Worm (Caenorhabditis elegans) whole organism, midembryonic: ENCODE results near the gene cysl-3.

Experiments used
- T22C8.4 ChIP-seq: fragments of 200-800 bp; sonication (Bioruptor generic); IDR thresholded peaks from 2 replicates; pipeline ENCODE4 v1.3.6; 2022; ENCODE audit warnings: missing genetic modification characterization, missing compliant biosample characterization
- cog-1 ChIP-seq: sonication (generic microtip); optimal IDR thresholded peaks from 2 replicates; lab custom pipeline; 2016; ENCODE audit warnings: missing genetic modification characterization, missing compliant biosample characterization
- flt-1 ChIP-seq: fragments of 200-800 bp; sonication (Bioruptor generic); IDR thresholded peaks from 2 replicates; pipeline ENCODE4 v1.3.6; 2022; ENCODE audit warnings: missing genetic modification characterization, missing compliant biosample characterization
- klf-2 ChIP-seq: fragments of 200-800 bp; sonication (Bioruptor generic); conservative IDR thresholded peaks from 2 replicates; pipeline ENCODE4 v1.3.6; 2022; ENCODE audit warnings: missing genetic modification reagents, missing genetic modification characterization, missing compliant biosample characterization
- med-1 ChIP-seq: sonication (generic microtip); optimal IDR thresholded peaks from 2 replicates; lab custom pipeline; 2017; ENCODE audit warnings: missing genetic modification characterization, mild to moderate bottlenecking, missing compliant biosample characterization, antibody characterized with exemption, missing genetic modification reagents; ENCODE audit not compliant: insufficient read depth
- ref-1 ChIP-seq: fragments of 200-800 bp; sonication (Bioruptor generic); conservative IDR thresholded peaks from 2 replicates; pipeline ENCODE4 v1.3.6; 2022; ENCODE audit warnings: missing genetic modification reagents, missing genetic modification characterization, missing compliant biosample characterization
- tab-1 ChIP-seq: fragments of 200-800 bp; sonication (Bioruptor generic); IDR thresholded peaks from 2 replicates; pipeline ENCODE4 v1.3.6; 2022; ENCODE audit warnings: missing genetic modification characterization, missing compliant biosample characterization
- ztf-23 ChIP-seq: fragments of 200-800 bp; sonication (Bioruptor generic); IDR thresholded peaks from 2 replicates; pipeline ENCODE4 v1.3.6; 2022; ENCODE audit warnings: missing genetic modification reagents, missing genetic modification characterization, missing compliant biosample characterization
- ztf-29 ChIP-seq: fragments of 200-800 bp; sonication (Bioruptor generic); IDR thresholded peaks from 2 replicates; pipeline ENCODE4 v1.3.6; 2022; ENCODE audit warnings: missing genetic modification reagents, missing genetic modification characterization, missing compliant biosample characterization

Gene cysl-3

DNA sequence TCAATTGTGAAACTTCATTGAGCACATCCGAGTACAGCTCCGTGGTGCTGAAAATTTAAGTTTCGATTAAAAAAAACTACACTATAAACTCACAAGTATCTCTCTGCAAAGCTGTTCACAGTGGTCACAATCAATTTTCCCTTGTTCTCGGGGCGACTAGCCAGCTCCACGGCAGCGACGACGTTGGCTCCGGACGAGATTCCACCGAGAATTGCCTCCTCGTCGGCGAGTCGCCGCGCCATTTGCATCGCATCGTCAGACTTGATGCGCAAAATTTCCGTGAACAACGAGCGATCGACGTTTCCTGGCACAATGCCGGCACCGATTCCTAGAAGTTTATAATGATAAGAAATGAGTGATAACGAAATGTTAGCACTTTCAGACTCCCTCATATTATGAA lies 1.3 kb downstream of the cysl-3 start:
- TF ChIP-seq cog-1 (tag; lab: Kevin White, UChicago) (no peak), ztf-23 (GFP tag; lab: Robert Waterston, UW) (no peak), med-1 (GFP tag; lab: Kevin White, UChicago) (no peak), ref-1 (GFP tag; lab: Robert Waterston, UW) (no peak), T22C8.4 (GFP tag; lab: Robert Waterston, UW) (no peak), tab-1 (GFP tag; lab: Robert Waterston, UW) (no peak), flt-1 (GFP tag; lab: Robert Waterston, UW) (no peak), klf-2 (GFP tag; lab: Robert Waterston, UW) (no peak), ztf-29 (GFP tag; lab: Robert Waterston, UW) (no peak)

DNA sequence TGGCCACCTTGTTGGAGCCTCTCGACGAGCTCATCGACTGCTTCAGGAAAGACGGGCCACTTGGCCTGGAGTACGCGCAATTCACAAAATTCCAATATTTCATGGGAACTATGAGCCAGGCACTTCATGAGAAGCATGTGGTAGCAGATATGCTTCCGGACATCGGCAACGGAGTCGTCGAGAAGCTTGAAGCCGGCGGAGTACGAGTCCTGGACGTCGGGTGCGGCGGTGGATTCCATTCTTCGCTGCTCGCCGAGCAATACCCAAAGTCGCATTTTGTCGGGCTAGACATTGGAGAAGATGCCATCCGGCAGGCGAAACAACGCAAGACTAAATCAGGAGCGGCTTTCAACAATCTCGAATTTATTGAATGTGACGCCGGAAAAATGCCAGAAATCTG lies 2.3 kb downstream of the cysl-3 start:
- TF ChIP-seq ztf-29 (GFP tag; lab: Robert Waterston, UW) (no peak), klf-2 (GFP tag; lab: Robert Waterston, UW) (no peak), flt-1 (GFP tag; lab: Robert Waterston, UW) (no peak)

DNA sequence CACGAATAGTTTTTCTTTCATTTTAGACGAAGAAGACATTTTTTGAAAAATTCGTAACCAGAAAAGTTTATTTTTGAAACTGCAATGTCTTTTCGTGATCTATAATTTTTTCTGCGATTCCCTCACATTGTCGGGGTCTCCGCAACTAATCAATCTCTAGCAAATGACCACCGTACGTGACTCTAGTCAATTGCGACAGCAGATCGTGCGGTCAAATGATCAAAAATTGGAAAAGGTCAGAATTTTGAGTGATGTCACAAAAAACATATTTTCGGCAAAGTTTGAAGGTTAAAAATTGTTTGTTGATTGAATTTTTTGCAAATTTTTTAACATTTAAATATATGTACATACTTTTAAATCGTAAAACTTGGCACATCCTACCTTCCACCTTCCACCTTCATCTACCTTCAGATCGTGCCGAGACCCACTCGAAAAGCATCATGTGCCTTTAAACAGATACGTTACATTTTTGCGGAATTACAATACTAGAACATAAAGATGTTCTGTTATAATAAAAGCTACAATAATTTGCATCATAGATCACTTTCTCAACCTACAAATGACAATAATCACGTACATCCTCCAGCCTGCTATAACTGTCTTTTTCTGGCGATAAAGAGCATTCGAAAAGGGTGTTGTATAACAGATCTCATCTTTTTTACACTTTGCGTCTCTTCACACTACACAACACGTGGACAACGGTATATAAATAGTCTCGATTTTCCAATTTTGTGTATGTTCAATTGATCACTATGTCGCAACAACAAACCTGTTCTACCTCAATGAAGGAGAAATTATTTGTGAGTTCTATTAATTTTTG lies 4.3 kb downstream of the cysl-3 start, which contains the start of the genes R08E5.1 and rips-1:
Gene R08E5.1 (minus strand): TSS at position 82 of the 820 bp plus-strand sequence.
Gene rips-1 (plus strand): TSS at position 585 of the 820 bp plus-strand sequence.
- no peak for TF ChIP-seq ztf-23 (GFP tag; lab: Robert Waterston, UW)
- TF ChIP-seq ref-1 (GFP tag; lab: Robert Waterston, UW), result no peak
- TF ChIP-seq klf-2 (GFP tag; lab: Robert Waterston, UW), result no peak
- no peak for TF ChIP-seq T22C8.4 (GFP tag; lab: Robert Waterston, UW)
- no peak for TF ChIP-seq ztf-29 (GFP tag; lab: Robert Waterston, UW)
- no peak for TF ChIP-seq flt-1 (GFP tag; lab: Robert Waterston, UW)
- TF ChIP-seq tab-1 (GFP tag; lab: Robert Waterston, UW), result no peak
- no peak for TF ChIP-seq cog-1 (tag; lab: Kevin White, UChicago)
- no peak for TF ChIP-seq med-1 (GFP tag; lab: Kevin White, UChicago)

ce11 chrV:3768270-3768669 lies 7.7 kb downstream of the cysl-3 start, which contains the start of gene R08E5.4:
R08E5.4 (plus strand) TSS chrV:3768570.
- TF ChIP-seq ztf-23 (GFP tag; lab: Robert Waterston, UW) (no peak), med-1 (GFP tag; lab: Kevin White, UChicago) (no peak)

ce11 chrV:3766904-3767303 lies 9.0 kb downstream of the cysl-3 start, which contains the start of gene Y39H10A.1:
Y39H10A.1 (plus strand) TSS chrV:3767204.
- no peak for TF ChIP-seq ref-1 (GFP tag; lab: Robert Waterston, UW)
- TF ChIP-seq flt-1 (GFP tag; lab: Robert Waterston, UW), result no peak
- TF ChIP-seq med-1 (GFP tag; lab: Kevin White, UChicago), result no peak

ce11 chrV:3761829-3762228 lies 14.1 kb downstream of the cysl-3 start:
- no peak for TF ChIP-seq ztf-23 (GFP tag; lab: Robert Waterston, UW)

ce11 chrV:3760839-3761238 lies 15.1 kb downstream of the cysl-3 start, which contains the start of gene oac-55:
oac-55 (plus strand) TSS chrV:3761139.
- no peak for TF ChIP-seq flt-1 (GFP tag; lab: Robert Waterston, UW)

DNA sequence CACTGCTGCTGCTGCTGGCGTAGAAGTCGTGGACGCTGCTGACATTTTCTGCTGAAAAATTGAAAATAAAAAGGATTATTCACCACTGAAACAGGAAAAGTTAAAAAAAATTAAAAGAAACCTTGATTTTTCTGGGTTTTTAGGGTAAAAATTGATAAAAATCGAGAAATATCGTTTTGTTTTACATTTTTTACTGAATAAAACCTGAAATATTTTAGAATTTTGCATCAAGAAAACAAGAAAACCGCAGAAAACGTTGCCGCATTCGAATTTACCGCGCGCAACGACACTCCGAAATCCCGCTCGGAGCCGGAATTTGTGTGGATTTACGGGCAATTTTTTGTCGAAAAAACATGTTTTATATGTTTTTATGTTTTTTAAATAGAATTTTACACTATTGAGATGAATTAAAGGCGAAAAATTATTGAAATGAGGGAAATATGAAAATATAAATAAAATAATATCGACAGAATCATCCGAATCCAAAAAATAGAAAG lies 16.5 kb downstream of the cysl-3 start, which contains the start of gene chk-1:
Gene chk-1 (minus strand): TSS at position 51 of the 497 bp plus-strand sequence.
- TF ChIP-seq med-1 (GFP tag; lab: Kevin White, UChicago) (no peak), flt-1 (GFP tag; lab: Robert Waterston, UW) (no peak), cog-1 (tag; lab: Kevin White, UChicago) (peak; percentile 38)

- no peak for TF ChIP-seq ref-1 (GFP tag; lab: Robert Waterston, UW)
- TF ChIP-seq T22C8.4 (GFP tag; lab: Robert Waterston, UW), result no peak
Measured at ce11 chrV:3756887-3757286, 19.0 kb downstream of the cysl-3 start, which contains the start of gene gid-7. gid-7 (minus strand) TSS chrV:3757074.

DNA sequence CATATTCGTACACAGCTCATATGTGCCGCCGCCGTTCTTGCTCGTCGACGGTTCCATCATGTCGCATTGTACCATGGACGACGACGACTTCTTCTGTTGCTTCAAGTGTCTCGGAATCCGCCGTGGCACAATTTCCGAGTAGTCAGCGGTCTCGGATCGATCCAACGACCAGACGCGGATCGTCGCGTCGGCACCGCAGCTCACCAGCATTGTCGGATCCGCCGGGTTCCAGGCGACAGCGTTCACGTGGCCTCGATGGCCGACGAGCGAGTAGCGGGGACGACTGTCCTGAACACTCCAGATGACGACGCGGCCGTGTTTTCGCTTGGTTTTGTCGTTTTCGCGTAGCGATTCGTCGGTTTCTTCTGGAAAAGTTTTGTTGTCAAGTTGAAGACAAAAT lies 25.6 kb downstream of the cysl-3 start:
- TF ChIP-seq med-1 (GFP tag; lab: Kevin White, UChicago) (no peak), ref-1 (GFP tag; lab: Robert Waterston, UW) (no peak)

DNA sequence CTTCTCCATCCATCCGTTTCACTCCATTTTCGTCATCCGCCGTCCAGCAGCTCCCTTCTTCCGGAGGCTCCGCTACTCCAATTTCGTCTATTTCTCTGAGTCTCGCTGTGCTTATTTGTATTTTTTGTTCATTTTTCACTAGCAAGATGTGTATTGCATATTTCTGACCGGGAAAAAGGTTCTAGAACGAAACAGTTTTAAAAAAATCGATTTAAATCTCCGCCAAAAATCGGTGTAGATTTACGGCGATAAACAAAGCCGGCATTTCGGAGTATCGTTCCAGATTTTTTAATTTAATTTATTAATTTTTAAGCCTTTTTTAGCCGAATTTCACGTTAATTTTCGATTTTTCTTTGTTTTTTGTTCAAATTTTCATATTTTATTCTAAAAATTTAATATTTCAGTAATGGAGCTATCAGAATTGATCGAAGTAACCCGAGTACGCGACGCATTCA lies 32.7 kb downstream of the cysl-3 start, which contains the start of gene mtm-9:
Gene mtm-9 (plus strand): TSS at position 405 of the 455 bp plus-strand sequence.
- TF ChIP-seq med-1 (GFP tag; lab: Kevin White, UChicago) (no peak), cog-1 (tag; lab: Kevin White, UChicago) (no peak), klf-2 (GFP tag; lab: Robert Waterston, UW) (no peak), T22C8.4 (GFP tag; lab: Robert Waterston, UW) (no peak), ztf-29 (GFP tag; lab: Robert Waterston, UW) (no peak), flt-1 (GFP tag; lab: Robert Waterston, UW) (no peak), tab-1 (GFP tag; lab: Robert Waterston, UW) (no peak), ref-1 (GFP tag; lab: Robert Waterston, UW) (no peak)
